Worm (Caenorhabditis elegans) whole organism, L4/young adult: ENCODE results near the gene zip-10.

ENCODE experiments used
- W03F9.2 ChIP-seq: fragments of 150-350 bp; optimal IDR thresholded peaks from 2 replicates; lab custom pipeline; 2014; ENCODE audit warnings: missing biosample characterization, missing genetic modification characterization
- dao-5 ChIP-seq: sonication (generic microtip); optimal IDR thresholded peaks from 2 replicates; lab custom pipeline; 2016; ENCODE audit warnings: missing genotype, missing genetic modification characterization, moderate library complexity, missing compliant biosample characterization
- him-1 ChIP-seq: sonication (generic microtip); optimal IDR thresholded peaks from 2 replicates; lab custom pipeline; 2016; ENCODE audit warnings: missing genotype, missing genetic modification reagents, missing genetic modification characterization, missing compliant biosample characterization

ce11 chrV:11618173-11618572 is 32.4 kb downstream of the zip-10 start, which contains the start of gene glb-15:
- TF ChIP-seq him-1 (tag; lab: Kevin White, UChicago), result no peak
- no peak for TF ChIP-seq dao-5 (tag; lab: Kevin White, UChicago)
- TF ChIP-seq W03F9.2 (tag; lab: Kevin White, UChicago), result no peak
